Fruit fly (Drosophila melanogaster): ENCODE results near the gene wat.

The wat gene

dm6 chr3R:29069208-29070072, 49.2 kb upstream of the wat start (continued):
- TF ChIP-seq ash1 (GFP tag; optimal IDR thresholded peaks at IDR 0.05) = no peak
- TF ChIP-seq Nf-YA (GFP tag; IDR thresholded peaks at IDR 0.05) = no peak
- TF ChIP-seq toy (GFP tag; IDR thresholded peaks at IDR 0.05) = no peak
- TF ChIP-seq BEAF-32 (GFP tag; optimal IDR thresholded peaks at IDR 0.05) = no peak
- TF ChIP-seq Lhr (GFP tag; optimal IDR thresholded peaks at IDR 0.05) = no peak
- no peak for TF ChIP-seq emc (GFP tag; optimal IDR thresholded peaks at IDR 0.05)
- peak; percentile 11 for TF ChIP-seq CG17385 (GFP tag; optimal IDR thresholded peaks at IDR 0.05)
- peak; percentile 75 for TF ChIP-seq cg (GFP tag; optimal IDR thresholded peaks at IDR 0.05)
- no peak for TF ChIP-seq ac (GFP tag; optimal IDR thresholded peaks at IDR 0.05)
- no peak for TF ChIP-seq CG14050 (GFP tag; IDR thresholded peaks at IDR 0.05)
- TF ChIP-seq Hr51 (GFP tag; optimal IDR thresholded peaks at IDR 0.05) = peak in 1 of 2 experiments; percentile 35
- no peak for TF ChIP-seq luna (GFP tag; optimal IDR thresholded peaks at IDR 0.05)
- no peak for TF ChIP-seq onecut (GFP tag; IDR thresholded peaks at IDR 0.05)
- no peak for TF ChIP-seq psq (GFP tag; optimal IDR thresholded peaks at IDR 0.05)
- no peak for TF ChIP-seq H2.0 (GFP tag; IDR thresholded peaks at IDR 0.05)
- TF ChIP-seq danr (GFP tag; IDR thresholded peaks at IDR 0.05) = no peak
- TF ChIP-seq CG3726 (GFP tag; IDR thresholded peaks at IDR 0.05) = no peak
- no peak for TF ChIP-seq CG12219 (GFP tag; optimal IDR thresholded peaks at IDR 0.05)
- no peak for TF ChIP-seq CG12659 (GFP tag; optimal IDR thresholded peaks at IDR 0.05)
- TF ChIP-seq CG9797 (GFP tag; optimal IDR thresholded peaks at IDR 0.05) = no peak
- TF ChIP-seq CHES-1-like (GFP tag; optimal IDR thresholded peaks at IDR 0.05) = no peak
- no peak for TF ChIP-seq unc-4 (GFP tag; IDR thresholded peaks at IDR 0.05; ENCODE audit: partially characterized antibody)
- no peak for TF ChIP-seq bsh (GFP tag; optimal IDR thresholded peaks at IDR 0.05)
- peak; percentile 77 for TF ChIP-seq Ets65A (GFP tag)
- TF ChIP-seq exex (tag; optimal IDR thresholded peaks at IDR 0.05) = no peak
- no peak for TF ChIP-seq dmrt99B (tag; optimal IDR thresholded peaks at IDR 0.05)
- TF ChIP-seq gem (tag; optimal IDR thresholded peaks at IDR 0.05) = no peak
- TF ChIP-seq CG17802 (tag; optimal IDR thresholded peaks at IDR 0.05) = no peak
- no peak for TF ChIP-seq Sox102F (GFP tag; optimal IDR thresholded peaks at IDR 0.05)
- no peak for TF ChIP-seq Adf1 (GFP tag; IDR thresholded peaks at IDR 0.05)
- no peak for TF ChIP-seq CG13123 (GFP tag; optimal IDR thresholded peaks at IDR 0.05)
- TF ChIP-seq Dref (GFP tag; IDR thresholded peaks at IDR 0.05) = no peak
- TF ChIP-seq TFAM (GFP tag; optimal IDR thresholded peaks at IDR 0.05) = no peak
- no peak for TF ChIP-seq esg (GFP tag; conservative IDR thresholded peaks at IDR 0.05)
- no peak for TF ChIP-seq CG10209 (GFP tag; optimal IDR thresholded peaks at IDR 0.05)
- no peak for TF ChIP-seq disco-r (GFP tag; optimal IDR thresholded peaks at IDR 0.05)
- 0 out of 2 replicates have a peak, but pooled peaks have one; percentile 11 for TF ChIP-seq bbx (GFP tag; IDR thresholded peaks at IDR 0.05; ENCODE audit: partially characterized antibody)
- no peak for TF ChIP-seq Ssrp (tag; optimal IDR thresholded peaks at IDR 0.05)
- no peak for TF ChIP-seq odd (GFP tag; optimal IDR thresholded peaks at IDR 0.05)
- peak; percentile 74 for TF ChIP-seq pfk (GFP tag; optimal IDR thresholded peaks at IDR 0.05)
- TF ChIP-seq CG32767 (GFP tag; IDR thresholded peaks at IDR 0.05) = 0 out of 2 replicates have a peak, but pooled peaks have one; percentile 32
- TF ChIP-seq CG10366 (GFP tag; IDR thresholded peaks at IDR 0.05) = 0 out of 2 replicates have a peak, but pooled peaks have one; percentile 0
- TF ChIP-seq chm (GFP tag; IDR thresholded peaks at IDR 0.05) = 0 out of 2 replicates have a peak, but pooled peaks have one; percentile 10
- TF ChIP-seq fd3F (GFP tag; optimal IDR thresholded peaks at IDR 0.05) = no peak
- TF ChIP-seq wek (GFP tag; optimal IDR thresholded peaks at IDR 0.05) = no peak
- no peak for TF ChIP-seq dmrt11E (tag; optimal IDR thresholded peaks at IDR 0.05)
- TF ChIP-seq CG17612 (GFP tag; IDR thresholded peaks at IDR 0.05) = no peak
- TF ChIP-seq Stat92E (GFP tag; optimal IDR thresholded peaks at IDR 0.05) = no peak

Data from whole organism, embryonic.